Fruit fly (Drosophila melanogaster) whole organism, embryonic: ENCODE data around the gene Pink1.

Experiments used
- Asciz ChIP-seq: fragments of 200-800 bp; sonication (Bioruptor generic); optimal IDR thresholded peaks from 2 replicates; lab custom pipeline; 2017; ENCODE audit warnings: missing biosample characterization, mild to moderate bottlenecking, missing genetic modification characterization, missing genetic modification reagents
- Bgb ChIP-seq: fragments of 200-800 bp; sonication (Bioruptor generic); IDR thresholded peaks from 2 replicates; pipeline ENCODE4 v1.3.6; 2022; ENCODE audit warnings: missing biosample characterization, missing genetic modification characterization; ENCODE audit not compliant: partially characterized antibody
- CG10543 ChIP-seq: fragments of 200-800 bp; sonication (Bioruptor generic); optimal IDR thresholded peaks from 3 replicates; lab custom pipeline; 2017; ENCODE audit warnings: missing biosample characterization, mild to moderate bottlenecking, missing genetic modification characterization, moderate library complexity
- CG11723 ChIP-seq: fragments of 200-800 bp; sonication (Bioruptor generic); optimal IDR thresholded peaks from 2 replicates; lab custom pipeline; 2017; ENCODE audit warnings: missing biosample characterization, mild to moderate bottlenecking, missing genetic modification characterization
- CG12236 ChIP-seq: fragments of 200-800 bp; sonication (Bioruptor generic); optimal IDR thresholded peaks from 2 replicates; lab custom pipeline; 2016; ENCODE audit warnings: missing biosample characterization, missing genetic modification characterization
- CG12659 ChIP-seq: fragments of 200-800 bp; sonication (Bioruptor generic); optimal IDR thresholded peaks from 3 replicates; lab custom pipeline; 2017; ENCODE audit warnings: mild to moderate bottlenecking, missing biosample characterization, missing genetic modification reagents, missing genetic modification characterization
- CG13624 ChIP-seq: fragments of 200-800 bp; sonication (Bioruptor generic); optimal IDR thresholded peaks from 2 replicates; lab custom pipeline; 2016; ENCODE audit warnings: missing biosample characterization, missing genetic modification characterization
- CG14710 ChIP-seq: fragments of 200-800 bp; sonication (Bioruptor generic); optimal IDR thresholded peaks from 3 replicates; lab custom pipeline; 2019; ENCODE audit warnings: missing biosample characterization, mild to moderate bottlenecking, missing genetic modification characterization, moderate library complexity
- CG15479 ChIP-seq: fragments of 200-800 bp; sonication (Bioruptor generic); optimal IDR thresholded peaks from 3 replicates; lab custom pipeline; 2019; ENCODE audit warnings: missing biosample characterization, mild to moderate bottlenecking, missing genetic modification characterization, moderate library complexity
- CG15514 ChIP-seq: fragments of 200-800 bp; sonication (Bioruptor generic); optimal IDR thresholded peaks from 3 replicates; lab custom pipeline; 2017; ENCODE audit warnings: missing biosample characterization, missing genetic modification characterization, mild to moderate bottlenecking, moderate library complexity, missing genetic modification reagents
- CG15601 ChIP-seq: fragments of 200-800 bp; sonication (Bioruptor generic); optimal IDR thresholded peaks from 3 replicates; lab custom pipeline; 2019; ENCODE audit warnings: missing biosample characterization, mild to moderate bottlenecking, missing genetic modification characterization, moderate library complexity
- CG17361 ChIP-seq: fragments of 200-800 bp; sonication (Bioruptor generic); IDR thresholded peaks from 3 replicates; pipeline ENCODE4 v1.3.6; 2022; ENCODE audit warnings: missing biosample characterization, missing genetic modification characterization
- CG18262 ChIP-seq: fragments of 200-800 bp; optimal IDR thresholded peaks from 3 replicates; lab custom pipeline; 2019; ENCODE audit warnings: missing biosample characterization, mild to moderate bottlenecking, missing genetic modification characterization, moderate library complexity
- CG2116 ChIP-seq: fragments of 200-800 bp; sonication (Bioruptor generic); optimal IDR thresholded peaks from 3 replicates; lab custom pipeline; 2018; ENCODE audit warnings: missing biosample characterization, mild to moderate bottlenecking, missing genetic modification characterization
- CG33557 ChIP-seq: fragments of 200-800 bp; sonication (Bioruptor generic); optimal IDR thresholded peaks from 2 replicates; lab custom pipeline; 2019; ENCODE audit warnings: missing biosample characterization, mild to moderate bottlenecking, missing genetic modification characterization, moderate library complexity
- CG43689 ChIP-seq: fragments of 200-800 bp; sonication (Bioruptor generic); IDR thresholded peaks from 2 replicates; pipeline ENCODE4 v1.3.6; 2022; ENCODE audit warnings: missing biosample characterization, missing genetic modification characterization
- CG4854 ChIP-seq: fragments of 200-800 bp; sonication (Bioruptor generic); optimal IDR thresholded peaks from 2 replicates; lab custom pipeline; 2016; ENCODE audit warnings: missing biosample characterization, missing genetic modification characterization, inconsistent platforms
- CG5180 ChIP-seq: fragments of 200-800 bp; sonication (Bioruptor generic); optimal IDR thresholded peaks from 3 replicates; lab custom pipeline; 2017; ENCODE audit warnings: missing biosample characterization, missing genetic modification characterization, mild to moderate bottlenecking, moderate library complexity, missing genetic modification reagents
- CG9797 ChIP-seq: fragments of 200-800 bp; sonication (Bioruptor generic); optimal IDR thresholded peaks from 3 replicates; lab custom pipeline; 2018; ENCODE audit warnings: missing biosample characterization, mild to moderate bottlenecking, missing genetic modification characterization
- CHES-1-like ChIP-seq: fragments of 200-800 bp; sonication (Bioruptor generic); optimal IDR thresholded peaks from 2 replicates; lab custom pipeline; 2016; ENCODE audit warnings: missing biosample characterization, missing genetic modification characterization
- Dp ChIP-seq: fragments of 200-800 bp; sonication (Bioruptor generic); optimal IDR thresholded peaks from 2 replicates; lab custom pipeline; 2018; ENCODE audit warnings: missing biosample characterization, mild to moderate bottlenecking, missing genetic modification characterization, moderate library complexity
- Dref ChIP-seq: fragments of 200-800 bp; sonication (Bioruptor generic); IDR thresholded peaks from 2 replicates; pipeline ENCODE4 v1.3.6; 2022; ENCODE audit warnings: missing biosample characterization, missing genetic modification characterization
- Eip74EF ChIP-seq, 2 experiments: fragments of 200-800 bp in 1 of 2; fragments of >200 bp in 1 of 2; sonication (Bioruptor generic) in 1 of 2; optimal IDR thresholded peaks; 2 replicates each; lab custom pipeline; 2017 to 2019; ENCODE audit warnings: missing biosample characterization in 2 of 2, missing genetic modification characterization in 2 of 2, mild to moderate bottlenecking in 1 of 2, moderate library complexity in 1 of 2
- H2.0 ChIP-seq: fragments of 200-800 bp; sonication (Bioruptor generic); IDR thresholded peaks from 2 replicates; pipeline ENCODE4 v1.3.6; 2022; ENCODE audit warnings: missing biosample characterization, missing genetic modification characterization
- Med ChIP-seq: fragments of 200-800 bp; sonication (Bioruptor generic); peaks from one replicate; lab custom pipeline; 2016; ENCODE audit warnings: missing biosample characterization, missing genetic modification characterization, mild to moderate bottlenecking, inconsistent platforms, moderate library complexity
- Oaz ChIP-seq: fragments of 200-800 bp; sonication (Bioruptor generic); IDR thresholded peaks from 2 replicates; pipeline ENCODE4 v1.3.6; 2022; ENCODE audit warnings: missing biosample characterization, missing genetic modification characterization
- Optix ChIP-seq: fragments of 200-800 bp; sonication (Bioruptor generic); IDR thresholded peaks from 3 replicates; pipeline ENCODE4 v1.3.6; 2022; ENCODE audit warnings: missing biosample characterization, missing genetic modification characterization
- Scr ChIP-seq: fragments of 200-800 bp; sonication (Bioruptor generic); IDR thresholded peaks from 2 replicates; pipeline ENCODE4 v1.3.6; 2022; ENCODE audit warnings: missing biosample characterization, missing genetic modification characterization; ENCODE audit not compliant: partially characterized antibody
- Sin3A ChIP-seq: fragments of >200 bp; optimal IDR thresholded peaks from 2 replicates; lab custom pipeline; 2018
- YL-1 ChIP-seq: fragments of 200-800 bp; sonication (Bioruptor generic); optimal IDR thresholded peaks from 3 replicates; lab custom pipeline; 2017; ENCODE audit warnings: missing biosample characterization, mild to moderate bottlenecking, missing genetic modification characterization
- abd-A ChIP-seq: fragments of 200-800 bp; sonication (Bioruptor generic); optimal IDR thresholded peaks from 3 replicates; lab custom pipeline; 2019; ENCODE audit warnings: missing biosample characterization, mild to moderate bottlenecking, missing genetic modification characterization, moderate library complexity
- cg ChIP-seq: fragments of 200-800 bp; sonication (Bioruptor generic); optimal IDR thresholded peaks from 3 replicates; lab custom pipeline; 2019; ENCODE audit warnings: missing biosample characterization, mild to moderate bottlenecking, missing genetic modification characterization, moderate library complexity
- chn ChIP-seq: fragments of 200-800 bp; sonication (Bioruptor generic); optimal IDR thresholded peaks from 2 replicates; lab custom pipeline; 2016; ENCODE audit warnings: missing biosample characterization, missing genetic modification characterization
- dimm ChIP-seq: fragments of 200-800 bp; sonication (Bioruptor generic); IDR thresholded peaks from 2 replicates; pipeline ENCODE4 v1.3.6; 2022; ENCODE audit warnings: missing biosample characterization, missing genetic modification characterization
- dm ChIP-seq: fragments of 200-800 bp; sonication (Bioruptor generic); optimal IDR thresholded peaks from 3 replicates; lab custom pipeline; 2016; ENCODE audit warnings: missing biosample characterization, missing genetic modification characterization
- dmrt11E ChIP-seq: fragments of 200-800 bp; sonication (Bioruptor generic); optimal IDR thresholded peaks from 3 replicates; lab custom pipeline; 2018; ENCODE audit warnings: missing biosample characterization, mild to moderate bottlenecking, missing genetic modification characterization, moderate library complexity
- emc ChIP-seq: fragments of 200-800 bp; sonication (Bioruptor generic); optimal IDR thresholded peaks from 2 replicates; lab custom pipeline; 2016; ENCODE audit warnings: missing biosample characterization, missing genetic modification characterization
- gfzf ChIP-seq: fragments of 200-800 bp; sonication (Bioruptor generic); optimal IDR thresholded peaks from 2 replicates; lab custom pipeline; 2016; ENCODE audit warnings: missing biosample characterization, mild to moderate bottlenecking, missing genetic modification characterization, moderate library complexity
- insv ChIP-seq, 2 experiments: fragments of 200-800 bp; sonication (Bioruptor generic); optimal IDR thresholded peaks; 3 replicates each; lab custom pipeline; 2016 to 2018; ENCODE audit warnings: missing biosample characterization in 2 of 2, missing genetic modification characterization in 2 of 2
- lilli ChIP-seq: fragments of 200-800 bp; sonication (Bioruptor generic); optimal IDR thresholded peaks from 3 replicates; lab custom pipeline; 2016; ENCODE audit warnings: missing biosample characterization, missing genetic modification characterization
- mirr ChIP-seq: fragments of 200-800 bp; sonication (Bioruptor generic); optimal IDR thresholded peaks from 3 replicates; lab custom pipeline; 2018; ENCODE audit warnings: missing biosample characterization, mild to moderate bottlenecking, missing genetic modification characterization
- pb ChIP-seq: fragments of 200-800 bp; sonication (Bioruptor generic); optimal IDR thresholded peaks from 3 replicates; lab custom pipeline; 2016; ENCODE audit warnings: missing biosample characterization, missing genetic modification characterization
- psq ChIP-seq: fragments of 200-800 bp; sonication (Bioruptor generic); optimal IDR thresholded peaks from 2 replicates; lab custom pipeline; 2017; ENCODE audit warnings: missing biosample characterization, missing genetic modification characterization
- pzg ChIP-seq: fragments of 200-800 bp; sonication (Bioruptor generic); optimal IDR thresholded peaks from 3 replicates; lab custom pipeline; 2018; ENCODE audit warnings: missing biosample characterization, mild to moderate bottlenecking, missing genetic modification characterization, moderate library complexity
- seq ChIP-seq: fragments of 200-800 bp; sonication (Bioruptor generic); IDR thresholded peaks from 2 replicates; pipeline ENCODE4 v1.3.6; 2022; ENCODE audit warnings: missing biosample characterization, missing genetic modification characterization
- sim ChIP-seq: fragments of 200-800 bp; sonication (Bioruptor generic); IDR thresholded peaks from 2 replicates; pipeline ENCODE4 v1.3.6; 2022; ENCODE audit warnings: missing biosample characterization, missing genetic modification characterization
- slbo ChIP-seq: fragments of 200-800 bp; sonication (Bioruptor generic); IDR thresholded peaks from 2 replicates; pipeline ENCODE4 v1.3.6; 2022; ENCODE audit warnings: missing biosample characterization, missing genetic modification characterization
- stc ChIP-seq: fragments of 200-800 bp; sonication (Bioruptor generic); IDR thresholded peaks from 2 replicates; pipeline ENCODE4 v1.3.6; 2022; ENCODE audit warnings: missing biosample characterization, missing genetic modification characterization
- stwl ChIP-seq: fragments of 200-800 bp; sonication (Bioruptor generic); optimal IDR thresholded peaks from 3 replicates; lab custom pipeline; 2018; ENCODE audit warnings: missing biosample characterization, mild to moderate bottlenecking, missing genetic modification characterization, moderate library complexity
- wor ChIP-seq: fragments of 200-800 bp; sonication (Bioruptor generic); IDR thresholded peaks from 2 replicates; pipeline ENCODE4 v1.3.6; 2022; ENCODE audit warnings: missing biosample characterization, missing genetic modification characterization
- yki ChIP-seq: fragments of >200 bp; optimal IDR thresholded peaks from 3 replicates; lab custom pipeline; 2018

The Pink1 gene

dm6 chrX:6659919-6660318, 23.7 kb upstream of the Pink1 start:
- TF ChIP-seq stc = no peak
- TF ChIP-seq Asciz (GFP tag; lab: Kevin White, UChicago) = no peak
- no peak for TF ChIP-seq Med
- no peak for TF ChIP-seq sim (GFP tag; lab: Robert Waterston, UW)
- no peak for TF ChIP-seq yki (lab: Kevin White, UChicago)
- TF ChIP-seq CG15479 (GFP tag; lab: Kevin White, UChicago) = peak; percentile 37
- TF ChIP-seq cg (GFP tag; lab: Kevin White, UChicago) = peak; percentile 73
- no peak for TF ChIP-seq H2.0 (GFP tag; lab: Robert Waterston, UW)
- peak; percentile 61 for TF ChIP-seq psq (GFP tag; lab: Kevin White, UChicago)
- TF ChIP-seq emc = no peak
- TF ChIP-seq CG5180 (GFP tag; lab: Kevin White, UChicago) = no peak
- no peak for TF ChIP-seq mirr (GFP tag; lab: Kevin White, UChicago)
- TF ChIP-seq pb = no peak
- TF ChIP-seq chn (GFP tag; lab: Kevin White, UChicago) = no peak
- TF ChIP-seq CG11723 (GFP tag; lab: Kevin White, UChicago) = no peak
- no peak for TF ChIP-seq CG18262
- TF ChIP-seq CG12236 = no peak
- TF ChIP-seq, all 482 proteins: peak for 3

- TF ChIP-seq Sin3A (lab: Kevin White, UChicago) (peak; percentile 20), slbo (GFP tag; lab: Robert Waterston, UW) (no peak), CG33557 (no peak), dimm (GFP tag; lab: Robert Waterston, UW) (no peak), lilli (GFP tag; lab: Kevin White, UChicago) (peak; percentile 15), CG15514 (GFP tag; lab: Kevin White, UChicago) (peak; percentile 37), pzg (GFP tag; lab: Kevin White, UChicago) (peak; percentile 59), insv (GFP tag; optimal IDR thresholded peaks at IDR 0.05; lab: Kevin White, UChicago) (peak in 1 of 2 experiments; percentile 11), CG10543 (GFP tag; lab: Kevin White, UChicago) (peak; percentile 7), dm (GFP tag; lab: Kevin White, UChicago) (peak; percentile 16), CG17361 (GFP tag; lab: Robert Waterston, UW) (peak; percentile 21; the same call in 1 of the 3 replicates), Eip74EF (GFP tag; optimal IDR thresholded peaks at IDR 0.05; lab: Kevin White, UChicago) (peak in 1 of 2 experiments; percentile 14), Scr (GFP tag; lab: Robert Waterston, UW) (peak; percentile 45), CG15601 (peak; percentile 19), Bgb (GFP tag; lab: Robert Waterston, UW) (peak; percentile 33; the same call in 1 of the 2 replicates), gfzf (peak; percentile 80), CG12659 (peak; percentile 50), dmrt11E (no peak), CG43689 (GFP tag; lab: Robert Waterston, UW) (no peak), CG13624 (GFP tag; lab: Kevin White, UChicago) (peak; percentile 51), YL-1 (GFP tag; lab: Kevin White, UChicago) (peak; percentile 64), CG14710 (tag; lab: Kevin White, UChicago) (peak; percentile 100), abd-A (tag; lab: Kevin White, UChicago) (peak; percentile 62), seq (GFP tag; lab: Robert Waterston, UW) (no peak), CG4854 (GFP tag; lab: Kevin White, UChicago) (no peak), CG2116 (peak; percentile 55), Dp (GFP tag; lab: Kevin White, UChicago) (peak; percentile 26), CHES-1-like (peak; percentile 13), Dref (peak; percentile 69), wor (no peak), Oaz (GFP tag; lab: Robert Waterston, UW) (no peak), Optix (GFP tag; lab: Robert Waterston, UW) (no peak), CG9797 (GFP tag; lab: Kevin White, UChicago) (peak; percentile 69), stwl (peak; percentile 51)
These were observed 22.2 kb upstream of the Pink1 start, which contains the start of the genes CG3224 and Ctr1A for dm6 chrX:6661392-6661837. Gene CG3224 (minus strand): TSS chrX:6661462. Gene Ctr1A (plus strand): TSS chrX:6661647.
